Fruit fly (Drosophila melanogaster) whole organism, pupa: ENCODE measurements around the gene cindr.

Experiments
- CG10348 ChIP-seq: fragments of 200-800 bp; sonication (Bioruptor generic); IDR thresholded peaks from 2 replicates; pipeline ENCODE4 v1.3.6; 2022; ENCODE audit warnings: missing biosample characterization, missing genetic modification characterization
- CG12605 ChIP-seq: fragments of 200-800 bp; sonication (Bioruptor generic); IDR thresholded peaks from 2 replicates; pipeline ENCODE4 v1.3.6; 2022; ENCODE audit warnings: missing biosample characterization, missing genetic modification characterization
- CG13204 ChIP-seq: fragments of 200-800 bp; sonication (Bioruptor generic); optimal IDR thresholded peaks from 2 replicates; lab custom pipeline; 2018; ENCODE audit warnings: missing biosample characterization, mild to moderate bottlenecking, missing genetic modification characterization, moderate library complexity
- CG14655 ChIP-seq: fragments of 200-800 bp; sonication (Bioruptor generic); optimal IDR thresholded peaks from 3 replicates; lab custom pipeline; 2017; ENCODE audit warnings: mild to moderate bottlenecking, missing biosample characterization, missing genetic modification reagents, missing genetic modification characterization
- CG15710 ChIP-seq: fragments of 200-800 bp; sonication (Bioruptor generic); optimal IDR thresholded peaks from 2 replicates; lab custom pipeline; 2018; ENCODE audit warnings: missing biosample characterization, mild to moderate bottlenecking, missing genetic modification characterization, moderate library complexity
- CG17806 ChIP-seq: fragments of 200-800 bp; sonication (Bioruptor generic); optimal IDR thresholded peaks from 2 replicates; lab custom pipeline; 2018; ENCODE audit warnings: missing biosample characterization, mild to moderate bottlenecking, missing genetic modification characterization, moderate library complexity
- CG32121 ChIP-seq: fragments of 200-800 bp; sonication (Bioruptor generic); IDR thresholded peaks from 2 replicates; pipeline ENCODE4 v1.3.6; 2022; ENCODE audit warnings: missing biosample characterization, missing genetic modification characterization
- CG34367 ChIP-seq: fragments of 200-800 bp; sonication (Bioruptor generic); optimal IDR thresholded peaks from 2 replicates; lab custom pipeline; 2018; ENCODE audit warnings: missing biosample characterization, mild to moderate bottlenecking, missing genetic modification characterization
- CG4496 ChIP-seq: fragments of 200-800 bp; sonication (Bioruptor generic); IDR thresholded peaks from 3 replicates; pipeline ENCODE4 v1.3.6; 2022; ENCODE audit warnings: missing biosample characterization, missing genetic modification characterization
- CG8159 ChIP-seq: fragments of 200-800 bp; sonication (Bioruptor generic); optimal IDR thresholded peaks from 3 replicates; lab custom pipeline; 2018; ENCODE audit warnings: missing biosample characterization, mild to moderate bottlenecking, missing genetic modification characterization, moderate library complexity
- CG8301 ChIP-seq: fragments of 200-800 bp; sonication (Bioruptor generic); optimal IDR thresholded peaks from 2 replicates; lab custom pipeline; 2018; ENCODE audit warnings: missing biosample characterization, mild to moderate bottlenecking, missing genetic modification characterization
- CG9948 ChIP-seq: fragments of 200-800 bp; sonication (Bioruptor generic); optimal IDR thresholded peaks from 2 replicates; lab custom pipeline; 2018; ENCODE audit warnings: missing biosample characterization, mild to moderate bottlenecking, missing genetic modification characterization, moderate library complexity
- D1 ChIP-seq: fragments of 200-800 bp; sonication (Bioruptor generic); optimal IDR thresholded peaks from 2 replicates; lab custom pipeline; 2018; ENCODE audit warnings: missing biosample characterization, mild to moderate bottlenecking, missing genetic modification characterization, moderate library complexity
- EcR ChIP-seq: fragments of 200-800 bp; sonication (Bioruptor generic); optimal IDR thresholded peaks from 3 replicates; lab custom pipeline; 2019; ENCODE audit warnings: missing biosample characterization, missing genetic modification characterization, mild to moderate bottlenecking, moderate library complexity, missing genetic modification reagents
- Ets98B ChIP-seq: fragments of 200-800 bp; sonication (Bioruptor generic); IDR thresholded peaks from 2 replicates; pipeline ENCODE4 v1.3.6; 2022; ENCODE audit warnings: missing biosample characterization, missing genetic modification characterization
- Pif1A ChIP-seq: fragments of 200-800 bp; sonication (Bioruptor generic); optimal IDR thresholded peaks from 3 replicates; lab custom pipeline; 2016; ENCODE audit warnings: missing biosample characterization, missing genetic modification characterization
- Pif1B ChIP-seq: fragments of 200-800 bp; sonication (Bioruptor generic); optimal IDR thresholded peaks from 3 replicates; lab custom pipeline; 2016; ENCODE audit warnings: missing biosample characterization, missing genetic modification characterization
- Snoo ChIP-seq: fragments of 200-800 bp; sonication (Bioruptor generic); optimal IDR thresholded peaks from 3 replicates; lab custom pipeline; 2017; ENCODE audit warnings: missing biosample characterization, mild to moderate bottlenecking, missing genetic modification characterization, inconsistent platforms
- fd96Ca ChIP-seq: fragments of 200-800 bp; sonication (Bioruptor generic); IDR thresholded peaks from 3 replicates; pipeline ENCODE4 v1.3.6; 2022; ENCODE audit warnings: missing biosample characterization, missing genetic modification characterization
- gl ChIP-seq: fragments of 200-800 bp; sonication (Bioruptor generic); optimal IDR thresholded peaks from 2 replicates; lab custom pipeline; 2018; ENCODE audit warnings: missing biosample characterization, mild to moderate bottlenecking, missing genetic modification characterization
- rn ChIP-seq: fragments of 200-800 bp; sonication (Bioruptor generic); IDR thresholded peaks from 2 replicates; pipeline ENCODE4 v1.3.6; 2022; ENCODE audit warnings: missing biosample characterization, missing genetic modification characterization

cindr gene

DNA sequence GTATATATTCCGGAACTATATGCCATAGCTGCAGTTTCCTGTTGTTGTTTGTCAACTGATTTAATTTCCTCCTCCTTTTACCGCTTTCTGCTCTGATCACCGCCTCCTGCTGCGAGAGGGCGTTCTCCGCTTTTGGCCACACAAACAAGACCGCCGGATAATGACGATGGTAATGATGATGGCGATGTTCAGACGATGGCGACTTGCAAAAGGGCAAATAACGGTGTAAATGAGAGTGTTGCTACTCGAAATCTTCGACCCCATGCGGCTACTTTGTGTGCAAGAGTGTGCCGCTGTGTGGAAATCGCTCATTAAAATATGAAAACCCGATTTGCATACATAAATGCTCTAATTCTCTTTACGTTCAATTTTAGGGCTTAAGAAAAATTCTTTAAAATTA, 57.5 kb downstream of the cindr start:
- TF ChIP-seq CG17806 (tag; lab: Kevin White, UChicago) (no peak), Pif1B (no peak), CG12605 (no peak), gl (tag; lab: Kevin White, UChicago) (no peak), CG8301 (tag; lab: Kevin White, UChicago) (no peak), CG13204 (no peak), Snoo (tag; lab: Kevin White, UChicago) (no peak), fd96Ca (GFP tag; lab: Robert Waterston, UW) (no peak), Ets98B (GFP tag; lab: Robert Waterston, UW) (no peak), CG14655 (GFP tag; lab: Kevin White, UChicago) (no peak), CG9948 (tag; lab: Kevin White, UChicago) (no peak), D1 (tag; lab: Kevin White, UChicago) (no peak), CG32121 (GFP tag; lab: Robert Waterston, UW) (no peak), Pif1A (GFP tag; lab: Kevin White, UChicago) (no peak), CG4496 (GFP tag; lab: Robert Waterston, UW) (no peak)

- TF ChIP-seq CG8301 (tag; lab: Kevin White, UChicago) (no peak), EcR (peak; percentile 57), CG13204 (peak; percentile 38)
Observed at dm6 chr3R:30867232-30867631, 58.8 kb downstream of the cindr start, which contains the start of gene Cpr100A. TSS of gene Cpr100A (plus strand) at chr3R:30867521.

- TF ChIP-seq CG4496 (GFP tag; lab: Robert Waterston, UW) (0 out of 3 replicates have a peak, but pooled peaks have one; percentile 11), gl (tag; lab: Kevin White, UChicago) (no peak), CG9948 (tag; lab: Kevin White, UChicago) (no peak), D1 (tag; lab: Kevin White, UChicago) (peak; percentile 18), Snoo (tag; lab: Kevin White, UChicago) (no peak)
Observed at dm6 chr3R:30870317-30870878, 62.0 kb downstream of the cindr start.

DNA sequence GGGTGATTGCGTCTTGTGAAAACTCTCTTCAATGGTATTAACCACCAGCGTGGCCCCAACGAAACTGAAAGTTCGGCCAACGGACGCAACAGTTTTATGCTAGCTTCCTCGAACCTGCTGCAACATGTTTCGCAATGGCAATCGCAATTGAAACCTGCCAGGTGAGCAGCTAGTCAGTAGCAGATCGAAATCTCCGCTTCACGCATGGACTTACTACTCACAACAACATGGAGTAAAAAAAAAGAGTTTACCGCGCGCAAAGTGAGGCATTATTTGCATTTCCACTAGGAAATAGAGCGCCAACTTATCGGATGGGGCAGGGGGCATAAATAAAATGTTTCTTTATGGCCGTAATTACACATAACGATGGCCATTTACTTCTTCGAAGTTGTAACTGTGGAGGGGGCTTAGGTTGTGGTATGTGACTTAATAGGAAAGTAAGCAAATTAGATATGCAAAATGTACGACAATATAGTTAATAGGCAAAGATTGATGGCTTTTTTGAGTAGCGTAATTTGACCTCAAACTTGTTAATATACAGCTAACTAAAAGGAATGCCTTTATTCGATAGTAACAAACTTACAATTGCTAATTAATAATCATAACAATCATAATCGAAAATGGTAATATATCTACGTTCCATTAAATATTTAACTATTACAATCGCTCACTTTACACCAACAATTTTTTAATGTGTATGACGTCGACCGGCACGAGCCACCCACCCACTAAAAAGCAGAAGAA, 64.1 kb downstream of the cindr start, which contains the start of gene CG15545:
Gene CG15545 (minus strand): TSS at position 51 of the 744 bp plus-strand sequence.
- TF ChIP-seq gl (tag; lab: Kevin White, UChicago) (no peak), CG8301 (tag; lab: Kevin White, UChicago) (peak; percentile 72), CG14655 (GFP tag; lab: Kevin White, UChicago) (peak; percentile 77)

- TF ChIP-seq CG12605, result no peak
- TF ChIP-seq CG13204, result peak; percentile 1
- no peak for TF ChIP-seq CG17806 (tag; lab: Kevin White, UChicago)
- TF ChIP-seq CG9948 (tag; lab: Kevin White, UChicago), result no peak
- no peak for TF ChIP-seq Snoo (tag; lab: Kevin White, UChicago)
- 0 out of 3 replicates have a peak, but pooled peaks have one; percentile 58 for TF ChIP-seq CG4496 (GFP tag; lab: Robert Waterston, UW)
- no peak for TF ChIP-seq CG8159
- peak; percentile 38; the same call in 1 of the 2 replicates for TF ChIP-seq Ets98B (GFP tag; lab: Robert Waterston, UW)
- TF ChIP-seq CG32121 (GFP tag; lab: Robert Waterston, UW), result 0 out of 2 replicates have a peak, but pooled peaks have one; percentile 11
- TF ChIP-seq Pif1B, result no peak
- no peak for TF ChIP-seq gl (tag; lab: Kevin White, UChicago)
- TF ChIP-seq EcR, result no peak
- TF ChIP-seq CG14655 (GFP tag; lab: Kevin White, UChicago), result peak; percentile 38
- TF ChIP-seq CG8301 (tag; lab: Kevin White, UChicago), result peak; percentile 18
- TF ChIP-seq CG10348 (GFP tag; lab: Robert Waterston, UW), result no peak
- TF ChIP-seq rn (GFP tag; lab: Robert Waterston, UW), result no peak
- no peak for TF ChIP-seq D1 (tag; lab: Kevin White, UChicago)
- no peak for TF ChIP-seq CG15710 (tag; lab: Kevin White, UChicago)
- no peak for TF ChIP-seq Pif1A (GFP tag; lab: Kevin White, UChicago)
- TF ChIP-seq CG34367 (tag; lab: Kevin White, UChicago), result no peak
- TF ChIP-seq fd96Ca (GFP tag; lab: Robert Waterston, UW), result 0 out of 3 replicates have a peak, but pooled peaks have one; percentile 16
Observed at dm6 chr3R:30874679-30875078, 66.3 kb downstream of the cindr start.

dm6 chr3R:30876136-30876683, 67.8 kb downstream of the cindr start, which contains the start of gene CG15546:
TSS of gene CG15546 (minus strand) at chr3R:30876186.
- TF ChIP-seq CG9948 (tag; lab: Kevin White, UChicago) (no peak), CG4496 (GFP tag; lab: Robert Waterston, UW) (peak; percentile 78), gl (tag; lab: Kevin White, UChicago) (no peak), CG34367 (tag; lab: Kevin White, UChicago) (no peak), EcR (no peak), CG14655 (GFP tag; lab: Kevin White, UChicago) (no peak), CG10348 (GFP tag; lab: Robert Waterston, UW) (peak; percentile 59; the same call in 1 of the 2 replicates), CG8301 (tag; lab: Kevin White, UChicago) (no peak), Pif1B (no peak), fd96Ca (GFP tag; lab: Robert Waterston, UW) (peak; percentile 87), CG12605 (peak; percentile 32; the same call in 1 of the 2 replicates), D1 (tag; lab: Kevin White, UChicago) (no peak), rn (GFP tag; lab: Robert Waterston, UW) (no peak), CG8159 (no peak), Pif1A (GFP tag; lab: Kevin White, UChicago) (no peak), CG15710 (tag; lab: Kevin White, UChicago) (no peak), CG13204 (no peak), Ets98B (GFP tag; lab: Robert Waterston, UW) (peak; percentile 79), CG32121 (GFP tag; lab: Robert Waterston, UW) (peak; percentile 88), CG17806 (tag; lab: Kevin White, UChicago) (no peak), Snoo (tag; lab: Kevin White, UChicago) (no peak)
